Worm (Caenorhabditis elegans) whole organism, L1 larva: ENCODE data around the gene F32D1.3.

Source experiments
- C04F5.9 ChIP-seq: sonication (generic microtip); optimal IDR thresholded peaks from 2 replicates; lab custom pipeline; 2016; ENCODE audit warnings: missing genetic modification characterization, missing compliant biosample characterization
- C16A3.4 ChIP-seq: fragments of 150-350 bp; optimal IDR thresholded peaks from 2 replicates; lab custom pipeline; 2014; ENCODE audit warnings: missing biosample characterization, missing genetic modification characterization
- C34B4.2 ChIP-seq: sonication (generic microtip); optimal IDR thresholded peaks from 2 replicates; lab custom pipeline; 2017; ENCODE audit warnings: mild to moderate bottlenecking, missing genetic modification characterization, missing compliant biosample characterization
- F16B12.6 ChIP-seq: fragments of 150-350 bp; optimal IDR thresholded peaks from 2 replicates; lab custom pipeline; 2014; ENCODE audit warnings: missing biosample characterization, missing genetic modification characterization
- Y116A8C.19 ChIP-seq: sonication (generic microtip); optimal IDR thresholded peaks from 2 replicates; lab custom pipeline; 2016; ENCODE audit warnings: missing compliant biosample characterization, missing genetic modification characterization, borderline replicate concordance
- aha-1 ChIP-seq: fragments of 150-350 bp; optimal IDR thresholded peaks from 2 replicates; lab custom pipeline; 2014; ENCODE audit warnings: missing biosample characterization, missing genetic modification characterization
- aly-2 ChIP-seq: fragments of 150-350 bp; optimal IDR thresholded peaks from 2 replicates; lab custom pipeline; 2014; ENCODE audit warnings: missing biosample characterization, missing genetic modification characterization
- ama-1 ChIP-seq: fragments of 150-350 bp; optimal IDR thresholded peaks from 2 replicates; lab custom pipeline; 2014
- ceh-63 ChIP-seq: fragments of 200-800 bp; sonication (Bioruptor generic); optimal IDR thresholded peaks from 2 replicates; lab custom pipeline; 2018; ENCODE audit warnings: mild to moderate bottlenecking, missing genetic modification characterization, missing compliant biosample characterization
- ceh-8 ChIP-seq: fragments of 200-800 bp; sonication (Bioruptor generic); optimal IDR thresholded peaks from 2 replicates; lab custom pipeline; 2018; ENCODE audit warnings: mild to moderate bottlenecking, missing genetic modification characterization, moderate library complexity, missing compliant biosample characterization
- ceh-82 ChIP-seq, 3 experiments: fragments of 150-350 bp in 1 of 3; sonication (generic microtip) in 2 of 3; optimal IDR thresholded peaks; 2 replicates each; lab custom pipeline; 2014 to 2017; ENCODE audit warnings: missing biosample characterization in 3 of 3, missing genetic modification characterization in 3 of 3
- ceh-88 ChIP-seq: fragments of 200-800 bp; sonication (Bioruptor generic); IDR thresholded peaks from 2 replicates; pipeline ENCODE4 v1.3.6; 2022; ENCODE audit warnings: missing genetic modification characterization, missing compliant biosample characterization
- ceh-90 ChIP-seq: sonication (generic microtip); optimal IDR thresholded peaks from 2 replicates; lab custom pipeline; 2016; ENCODE audit warnings: missing genetic modification characterization, missing compliant biosample characterization
- egl-13 ChIP-seq: sonication (generic microtip); optimal IDR thresholded peaks from 2 replicates; lab custom pipeline; 2016; ENCODE audit warnings: missing genotype, missing genetic modification reagents, missing genetic modification characterization, missing compliant biosample characterization
- elt-3 ChIP-seq, 6 experiments: fragments of 150-350 bp in 1 of 6; sonication (generic microtip); optimal IDR thresholded peaks; 2 replicates each; lab custom pipeline; 2017 to 2018; ENCODE audit warnings: missing biosample characterization in 6 of 6, missing genetic modification characterization in 6 of 6, inconsistent platforms in 1 of 6
- ets-5 ChIP-seq: fragments of 200-800 bp; sonication (Bioruptor generic); IDR thresholded peaks from 2 replicates; pipeline ENCODE4 v1.3.6; 2022; ENCODE audit warnings: missing genetic modification characterization, missing compliant biosample characterization
- fkh-4 ChIP-seq: sonication (generic microtip); optimal IDR thresholded peaks from 2 replicates; lab custom pipeline; 2016; ENCODE audit warnings: missing compliant biosample characterization, missing genetic modification characterization, borderline replicate concordance
- fkh-8 ChIP-seq: sonication (generic microtip); optimal IDR thresholded peaks from 2 replicates; lab custom pipeline; 2016; ENCODE audit warnings: mild to moderate bottlenecking, missing genetic modification characterization, missing compliant biosample characterization
- fos-1 ChIP-seq: fragments of 150-350 bp; optimal IDR thresholded peaks from 2 replicates; lab custom pipeline; 2014; ENCODE audit warnings: missing biosample characterization, missing genetic modification characterization
- grh-1 ChIP-seq: fragments of 200-800 bp; sonication (Bioruptor generic); IDR thresholded peaks from 2 replicates; pipeline ENCODE4 v1.3.6; 2022; ENCODE audit warnings: missing genetic modification reagents, missing genetic modification characterization, missing compliant biosample characterization
- jun-1 ChIP-seq: fragments of 150-350 bp; optimal IDR thresholded peaks from 2 replicates; lab custom pipeline; 2014; ENCODE audit warnings: missing biosample characterization, missing genetic modification reagents, missing genetic modification characterization
- lin-14 ChIP-seq: fragments of 200-800 bp; sonication (Bioruptor generic); optimal IDR thresholded peaks from 2 replicates; lab custom pipeline; 2018; ENCODE audit warnings: mild to moderate bottlenecking, missing genetic modification characterization, moderate library complexity, missing compliant biosample characterization
- lin-15B ChIP-seq: fragments of 150-350 bp; sonication (generic microtip); optimal IDR thresholded peaks from 3 replicates; lab custom pipeline; 2014; ENCODE audit warnings: missing biosample characterization, missing genetic modification characterization
- lin-35 ChIP-seq, 2 experiments: fragments of 150-350 bp; optimal IDR thresholded peaks; 2 replicates each; lab custom pipeline; 2014; ENCODE audit warnings: missing biosample characterization in 2 of 2, missing genetic modification characterization in 2 of 2, missing genetic modification reagents in 2 of 2
- lin-39 ChIP-seq: fragments of 150-350 bp; optimal IDR thresholded peaks from 2 replicates; lab custom pipeline; 2014; ENCODE audit warnings: missing biosample characterization, missing genetic modification reagents, missing genetic modification characterization
- lir-3 ChIP-seq: sonication (generic microtip); optimal IDR thresholded peaks from 2 replicates; lab custom pipeline; 2016; ENCODE audit warnings: mild to moderate bottlenecking, missing genetic modification characterization, moderate library complexity, missing compliant biosample characterization; ENCODE audit not compliant: poor library complexity
- lsy-2 ChIP-seq, 2 experiments: fragments of 150-350 bp; optimal IDR thresholded peaks; 2 replicates each; lab custom pipeline; 2014; ENCODE audit warnings: missing biosample characterization in 2 of 2, missing genetic modification characterization in 2 of 2
- mab-9 ChIP-seq: fragments of 200-800 bp; sonication (Bioruptor generic); IDR thresholded peaks from 2 replicates; pipeline ENCODE4 v1.3.6; 2022; ENCODE audit warnings: missing genetic modification reagents, missing genetic modification characterization, missing compliant biosample characterization
- mdl-1 ChIP-seq, 2 experiments: fragments of 150-350 bp; optimal IDR thresholded peaks; 2 replicates each; lab custom pipeline; 2014 to 2017; ENCODE audit warnings: missing biosample characterization in 2 of 2, missing genetic modification characterization in 2 of 2, inconsistent platforms in 1 of 2
- mef-2 ChIP-seq: fragments of 150-350 bp; optimal IDR thresholded peaks from 2 replicates; lab custom pipeline; 2014; ENCODE audit warnings: missing biosample characterization, missing genetic modification characterization
- nhr-11 ChIP-seq: fragments of 150-350 bp; optimal IDR thresholded peaks from 2 replicates; lab custom pipeline; 2014; ENCODE audit warnings: missing biosample characterization, missing genetic modification characterization
- nhr-20 ChIP-seq: sonication (generic microtip); optimal IDR thresholded peaks from 2 replicates; lab custom pipeline; 2016; ENCODE audit warnings: mild to moderate bottlenecking, missing genetic modification characterization, missing compliant biosample characterization
- nhr-47 ChIP-seq: sonication (generic microtip); optimal IDR thresholded peaks from 2 replicates; lab custom pipeline; 2016; ENCODE audit warnings: mild to moderate bottlenecking, missing genetic modification characterization, moderate library complexity, missing compliant biosample characterization
- nhr-71 ChIP-seq: sonication (generic microtip); optimal IDR thresholded peaks from 2 replicates; lab custom pipeline; 2016; ENCODE audit warnings: mild to moderate bottlenecking, missing genetic modification characterization, moderate library complexity, missing compliant biosample characterization
- nhr-76 ChIP-seq: sonication (generic microtip); optimal IDR thresholded peaks from 2 replicates; lab custom pipeline; 2017; ENCODE audit warnings: missing biosample characterization, missing genetic modification characterization
- nhr-77 ChIP-seq: fragments of 150-350 bp; optimal IDR thresholded peaks from 2 replicates; lab custom pipeline; 2014; ENCODE audit warnings: missing biosample characterization, missing genetic modification characterization
- pag-3 ChIP-seq: sonication (generic microtip); optimal IDR thresholded peaks from 2 replicates; lab custom pipeline; 2017; ENCODE audit warnings: missing genetic modification characterization, mild to moderate bottlenecking, missing compliant biosample characterization, antibody characterized with exemption, borderline replicate concordance; ENCODE audit not compliant: insufficient read depth
- pax-3 ChIP-seq: fragments of 200-800 bp; sonication (Bioruptor generic); optimal IDR thresholded peaks from 2 replicates; lab custom pipeline; 2018; ENCODE audit warnings: mild to moderate bottlenecking, missing genetic modification characterization, moderate library complexity, missing compliant biosample characterization
- rnt-1 ChIP-seq: sonication (generic microtip); optimal IDR thresholded peaks from 2 replicates; lab custom pipeline; 2016; ENCODE audit warnings: mild to moderate bottlenecking, missing genetic modification characterization, moderate library complexity, missing compliant biosample characterization
- skn-1 ChIP-seq: fragments of 150-350 bp; optimal IDR thresholded peaks from 2 replicates; lab custom pipeline; 2014; ENCODE audit warnings: missing biosample characterization, missing genetic modification characterization
- snpc-4 ChIP-seq: fragments of 150-350 bp; optimal IDR thresholded peaks from 2 replicates; lab custom pipeline; 2014; ENCODE audit warnings: missing biosample characterization, missing genetic modification characterization
- sox-4 ChIP-seq: sonication (generic microtip); optimal IDR thresholded peaks from 2 replicates; lab custom pipeline; 2016; ENCODE audit warnings: missing genetic modification characterization, missing compliant biosample characterization
- sptf-1 ChIP-seq: fragments of 150-350 bp; optimal IDR thresholded peaks from 2 replicates; lab custom pipeline; 2014; ENCODE audit warnings: missing biosample characterization, missing genetic modification characterization
- tbx-2 ChIP-seq: sonication (generic microtip); optimal IDR thresholded peaks from 2 replicates; lab custom pipeline; 2016; ENCODE audit warnings: missing genetic modification characterization, missing compliant biosample characterization
- unc-130 ChIP-seq: fragments of 150-350 bp; optimal IDR thresholded peaks from 2 replicates; lab custom pipeline; 2017; ENCODE audit warnings: missing biosample characterization, missing genetic modification characterization, inconsistent platforms
- unc-30 ChIP-seq: sonication (generic microtip); optimal IDR thresholded peaks from 2 replicates; lab custom pipeline; 2017; ENCODE audit warnings: missing biosample characterization, missing genetic modification characterization
- unc-62 ChIP-seq: fragments of 150-350 bp; optimal IDR thresholded peaks from 2 replicates; lab custom pipeline; 2014; ENCODE audit warnings: missing biosample characterization, missing genetic modification reagents, missing genetic modification characterization
- unc-86 ChIP-seq: sonication (generic microtip); optimal IDR thresholded peaks from 2 replicates; lab custom pipeline; 2016; ENCODE audit warnings: missing genetic modification characterization, missing compliant biosample characterization
- unc-98 ChIP-seq: fragments of 200-800 bp; sonication (Bioruptor generic); IDR thresholded peaks from 2 replicates; pipeline ENCODE4 v1.3.6; 2022; ENCODE audit warnings: missing genetic modification characterization, missing compliant biosample characterization
- vab-15 ChIP-seq: sonication (generic microtip); optimal IDR thresholded peaks from 2 replicates; lab custom pipeline; 2017; ENCODE audit warnings: missing genotype, mild to moderate bottlenecking, missing genetic modification characterization, missing compliant biosample characterization
- xbp-1 ChIP-seq: sonication (generic microtip); optimal IDR thresholded peaks from 2 replicates; lab custom pipeline; 2016; ENCODE audit warnings: missing genetic modification characterization, missing compliant biosample characterization
- zag-1 ChIP-seq: fragments of 150-350 bp; optimal IDR thresholded peaks from 2 replicates; lab custom pipeline; 2014; ENCODE audit warnings: missing biosample characterization, missing genetic modification characterization
- zip-4 ChIP-seq: fragments of 200-800 bp; sonication (Bioruptor generic); optimal IDR thresholded peaks from 2 replicates; lab custom pipeline; 2018; ENCODE audit warnings: mild to moderate bottlenecking, missing genetic modification characterization, moderate library complexity, missing compliant biosample characterization

The F32D1.3 gene

ce11 chrV:4371309-4371933 lies 10.1 kb upstream of the F32D1.3 start, which contains the start of the genes gmpr-1 and fipp-1 (continued):
- TF ChIP-seq grh-1 (peak; percentile 67), ama-1 (no peak), mdl-1 (tag; optimal IDR thresholded peaks at IDR 0.05; lab: Kevin White, UChicago) (peak in 1 of 2 experiments; percentile 30), unc-62 (GFP tag; lab: Kevin White, UChicago) (no peak), lin-14 (no peak), unc-98 (GFP tag; lab: Robert Waterston, UW) (no peak), aha-1 (tag; lab: Kevin White, UChicago) (no peak), aly-2 (tag; lab: Kevin White, UChicago) (no peak), skn-1 (tag; lab: Kevin White, UChicago) (peak; percentile 54), lin-15B (tag; lab: Kevin White, UChicago) (peak; percentile 57), ceh-63 (GFP tag; lab: Kevin White, UChicago) (no peak), ceh-82 (tag; optimal IDR thresholded peaks at IDR 0.05; lab: Kevin White, UChicago) (peak; percentile 33 to 71 (median 45)), mef-2 (tag; lab: Kevin White, UChicago) (no peak), xbp-1 (tag; lab: Kevin White, UChicago) (peak; percentile 73), pax-3 (tag; lab: Kevin White, UChicago) (no peak), nhr-11 (tag; lab: Kevin White, UChicago) (no peak), zag-1 (no peak), ceh-90 (no peak), vab-15 (tag; lab: Kevin White, UChicago) (no peak), nhr-76 (tag; lab: Kevin White, UChicago) (no peak), F16B12.6 (tag; lab: Kevin White, UChicago) (peak; percentile 31), ets-5 (GFP tag; lab: Robert Waterston, UW) (no peak), nhr-47 (tag; lab: Kevin White, UChicago) (peak; percentile 80), elt-3 (tag; optimal IDR thresholded peaks at IDR 0.05; lab: Kevin White, UChicago) (peak in 2 of 6 experiments; percentile 7 to 54), sptf-1 (tag; lab: Kevin White, UChicago) (no peak), nhr-77 (tag; lab: Kevin White, UChicago) (no peak), snpc-4 (tag; lab: Kevin White, UChicago) (no peak), sox-4 (tag; lab: Kevin White, UChicago) (no peak), lin-39 (tag; lab: Kevin White, UChicago) (peak; percentile 69), C34B4.2 (tag; lab: Kevin White, UChicago) (no peak), jun-1 (tag; lab: Kevin White, UChicago) (peak; percentile 33), zip-4 (GFP tag; lab: Kevin White, UChicago) (peak; percentile 21), fkh-4 (tag; lab: Kevin White, UChicago) (no peak), fos-1 (tag; lab: Kevin White, UChicago) (no peak), rnt-1 (peak; percentile 74), lin-35 (GFP tag; optimal IDR thresholded peaks at IDR 0.05; lab: Kevin White, UChicago) (peak; percentile 67 to 82), nhr-20 (tag; lab: Kevin White, UChicago) (peak; percentile 69), ceh-88 (GFP tag; lab: Robert Waterston, UW) (no peak), unc-86 (peak; percentile 67), C16A3.4 (peak; percentile 55), egl-13 (tag; lab: Kevin White, UChicago) (peak; percentile 22), ceh-8 (GFP tag; lab: Kevin White, UChicago) (peak; percentile 38), tbx-2 (tag; lab: Kevin White, UChicago) (peak; percentile 71), lsy-2 (tag; optimal IDR thresholded peaks at IDR 0.05; lab: Kevin White, UChicago) (peak; percentile 75 to 78), pag-3 (tag; lab: Kevin White, UChicago) (no peak), unc-30 (tag; lab: Kevin White, UChicago) (no peak), fkh-8 (tag; lab: Kevin White, UChicago) (peak; percentile 1), mab-9 (GFP tag; lab: Robert Waterston, UW) (no peak), lir-3 (no peak), unc-130 (tag; lab: Kevin White, UChicago) (no peak), nhr-71 (tag; lab: Kevin White, UChicago) (peak; percentile 81), C04F5.9 (tag; lab: Kevin White, UChicago) (no peak), Y116A8C.19 (tag; lab: Kevin White, UChicago) (no peak)
